Worm (Caenorhabditis elegans): ENCODE results near the gene F12A10.6.

- TF ChIP-seq snpc-4 (tag; optimal IDR thresholded peaks at IDR 0.05) (no peak), lsy-2 (tag; optimal IDR thresholded peaks at IDR 0.05) (no peak), ztf-11 (tag; optimal IDR thresholded peaks at IDR 0.05) (no peak), Y55F3AM.14 (GFP tag; optimal IDR thresholded peaks at IDR 0.05) (no peak), zag-1 (tag; optimal IDR thresholded peaks at IDR 0.05) (no peak), lin-11 (tag; optimal IDR thresholded peaks at IDR 0.05) (no peak), lin-39 (tag; optimal IDR thresholded peaks at IDR 0.05) (no peak), nhr-10 (tag; optimal IDR thresholded peaks at IDR 0.05) (no peak)
Observed at ce11 chrII:5481982-5482381, 12.3 kb downstream of the F12A10.6 start, which contains the start of gene cal-8.

All from whole organism, L2 larva.